Worm (Caenorhabditis elegans) whole organism, L1 larva: ENCODE results near the gene C14E2.7.

Experiments
- Y116A8C.19 ChIP-seq: sonication (generic microtip); optimal IDR thresholded peaks from 2 replicates; lab custom pipeline; 2016; ENCODE audit warnings: missing compliant biosample characterization, missing genetic modification characterization, borderline replicate concordance
- ama-1 ChIP-seq: fragments of 150-350 bp; optimal IDR thresholded peaks from 2 replicates; lab custom pipeline; 2014
- blmp-1 ChIP-seq: fragments of 150-350 bp; optimal IDR thresholded peaks from 2 replicates; lab custom pipeline; 2014; ENCODE audit warnings: missing biosample characterization, missing genetic modification characterization
- ceh-63 ChIP-seq: fragments of 200-800 bp; sonication (Bioruptor generic); optimal IDR thresholded peaks from 2 replicates; lab custom pipeline; 2018; ENCODE audit warnings: mild to moderate bottlenecking, missing genetic modification characterization, missing compliant biosample characterization
- ceh-8 ChIP-seq: fragments of 200-800 bp; sonication (Bioruptor generic); optimal IDR thresholded peaks from 2 replicates; lab custom pipeline; 2018; ENCODE audit warnings: mild to moderate bottlenecking, missing genetic modification characterization, moderate library complexity, missing compliant biosample characterization
- ceh-82 ChIP-seq, 3 experiments: fragments of 150-350 bp in 1 of 3; sonication (generic microtip) in 2 of 3; optimal IDR thresholded peaks; 2 replicates each; lab custom pipeline; 2014 to 2017; ENCODE audit warnings: missing biosample characterization in 3 of 3, missing genetic modification characterization in 3 of 3
- efl-1 ChIP-seq, 4 experiments: fragments of 150-350 bp; optimal IDR thresholded peaks in 3 of 4; peaks in 1 of 4; 1 replicate in 1 of 4; 2 replicates in 3 of 4; lab custom pipeline; 2014; ENCODE audit warnings: missing biosample characterization in 2 of 4, missing genetic modification characterization in 2 of 4, missing genetic modification reagents in 2 of 4
- efl-3 ChIP-seq: fragments of 200-800 bp; sonication (Bioruptor generic); optimal IDR thresholded peaks from 2 replicates; lab custom pipeline; 2018; ENCODE audit warnings: mild to moderate bottlenecking, missing genetic modification characterization, missing compliant biosample characterization
- elt-2 ChIP-seq: sonication (generic microtip); optimal IDR thresholded peaks from 2 replicates; lab custom pipeline; 2016; ENCODE audit warnings: missing genetic modification characterization, mild to moderate bottlenecking, inconsistent platforms, missing compliant biosample characterization, missing genetic modification reagents
- fkh-10 ChIP-seq: sonication (generic microtip); optimal IDR thresholded peaks from 2 replicates; lab custom pipeline; 2017; ENCODE audit warnings: missing biosample characterization, missing genetic modification reagents, missing genetic modification characterization
- irx-1 ChIP-seq: sonication (generic microtip); optimal IDR thresholded peaks from 2 replicates; lab custom pipeline; 2016; ENCODE audit warnings: missing genetic modification characterization, missing compliant biosample characterization
- lin-35 ChIP-seq, 2 experiments: fragments of 150-350 bp; optimal IDR thresholded peaks; 2 replicates each; lab custom pipeline; 2014; ENCODE audit warnings: missing biosample characterization in 2 of 2, missing genetic modification characterization in 2 of 2, missing genetic modification reagents in 2 of 2
- lir-3 ChIP-seq: sonication (generic microtip); optimal IDR thresholded peaks from 2 replicates; lab custom pipeline; 2016; ENCODE audit warnings: mild to moderate bottlenecking, missing genetic modification characterization, moderate library complexity, missing compliant biosample characterization; ENCODE audit not compliant: poor library complexity
- mep-1 ChIP-seq: fragments of 150-350 bp; optimal IDR thresholded peaks from 2 replicates; lab custom pipeline; 2014; ENCODE audit warnings: missing biosample characterization, missing genetic modification characterization
- nhr-28 ChIP-seq: fragments of 150-350 bp; optimal IDR thresholded peaks from 2 replicates; lab custom pipeline; 2014; ENCODE audit warnings: missing biosample characterization, missing genetic modification characterization
- nhr-76 ChIP-seq: sonication (generic microtip); optimal IDR thresholded peaks from 2 replicates; lab custom pipeline; 2017; ENCODE audit warnings: missing biosample characterization, missing genetic modification characterization
- pax-3 ChIP-seq: fragments of 200-800 bp; sonication (Bioruptor generic); optimal IDR thresholded peaks from 2 replicates; lab custom pipeline; 2018; ENCODE audit warnings: mild to moderate bottlenecking, missing genetic modification characterization, moderate library complexity, missing compliant biosample characterization
- skn-1 ChIP-seq: fragments of 150-350 bp; optimal IDR thresholded peaks from 2 replicates; lab custom pipeline; 2014; ENCODE audit warnings: missing biosample characterization, missing genetic modification characterization
- snpc-4 ChIP-seq: fragments of 150-350 bp; optimal IDR thresholded peaks from 2 replicates; lab custom pipeline; 2014; ENCODE audit warnings: missing biosample characterization, missing genetic modification characterization
- snu-23 ChIP-seq: sonication (generic microtip); optimal IDR thresholded peaks from 2 replicates; lab custom pipeline; 2016; ENCODE audit warnings: missing genetic modification characterization, missing compliant biosample characterization
- sox-4 ChIP-seq: sonication (generic microtip); optimal IDR thresholded peaks from 2 replicates; lab custom pipeline; 2016; ENCODE audit warnings: missing genetic modification characterization, missing compliant biosample characterization
- sptf-1 ChIP-seq: fragments of 150-350 bp; optimal IDR thresholded peaks from 2 replicates; lab custom pipeline; 2014; ENCODE audit warnings: missing biosample characterization, missing genetic modification characterization
- sup-37 ChIP-seq: fragments of 200-800 bp; sonication (Bioruptor generic); optimal IDR thresholded peaks from 2 replicates; lab custom pipeline; 2018; ENCODE audit warnings: mild to moderate bottlenecking, missing genetic modification characterization, missing compliant biosample characterization
- swsn-7 ChIP-seq: sonication (generic microtip); optimal IDR thresholded peaks from 2 replicates; lab custom pipeline; 2016; ENCODE audit warnings: missing genetic modification characterization, missing compliant biosample characterization
- tbx-2 ChIP-seq: sonication (generic microtip); optimal IDR thresholded peaks from 2 replicates; lab custom pipeline; 2016; ENCODE audit warnings: missing genetic modification characterization, missing compliant biosample characterization
- unc-86 ChIP-seq: sonication (generic microtip); optimal IDR thresholded peaks from 2 replicates; lab custom pipeline; 2016; ENCODE audit warnings: missing genetic modification characterization, missing compliant biosample characterization
- unc-98 ChIP-seq: fragments of 200-800 bp; sonication (Bioruptor generic); IDR thresholded peaks from 2 replicates; pipeline ENCODE4 v1.3.6; 2022; ENCODE audit warnings: missing genetic modification characterization, missing compliant biosample characterization
- vab-15 ChIP-seq: sonication (generic microtip); optimal IDR thresholded peaks from 2 replicates; lab custom pipeline; 2017; ENCODE audit warnings: missing genotype, mild to moderate bottlenecking, missing genetic modification characterization, missing compliant biosample characterization
- zag-1 ChIP-seq: fragments of 150-350 bp; optimal IDR thresholded peaks from 2 replicates; lab custom pipeline; 2014; ENCODE audit warnings: missing biosample characterization, missing genetic modification characterization
- zip-4 ChIP-seq: fragments of 200-800 bp; sonication (Bioruptor generic); optimal IDR thresholded peaks from 2 replicates; lab custom pipeline; 2018; ENCODE audit warnings: mild to moderate bottlenecking, missing genetic modification characterization, moderate library complexity, missing compliant biosample characterization
- ztf-11 ChIP-seq, 2 experiments: sonication (generic microtip); optimal IDR thresholded peaks; 2 replicates each; lab custom pipeline; 2016 to 2017; ENCODE audit warnings: missing genetic modification characterization in 2 of 2, missing biosample characterization in 1 of 2, missing compliant biosample characterization in 1 of 2

Gene C14E2.7

ce11 chrX:1860422-1860821 lies 44.2 kb downstream of the C14E2.7 start, which contains the start of gene T26C11.8:
T26C11.8 (plus strand) TSS chrX:1860722.
- no peak for TF ChIP-seq snu-23
- no peak for TF ChIP-seq zag-1 (tag; lab: Kevin White, UChicago)
- no peak for TF ChIP-seq ceh-8
- no peak for TF ChIP-seq zip-4
- TF ChIP-seq pax-3 (tag; lab: Kevin White, UChicago), result no peak
- no peak for TF ChIP-seq ceh-63 (GFP tag; lab: Kevin White, UChicago)
- TF ChIP-seq unc-98, result no peak
- no peak for TF ChIP-seq sptf-1
- no peak for TF ChIP-seq ceh-82 (tag; optimal IDR thresholded peaks at IDR 0.05; lab: Kevin White, UChicago)
- no peak for TF ChIP-seq vab-15 (tag; lab: Kevin White, UChicago)
- TF ChIP-seq unc-86, result no peak
- TF ChIP-seq skn-1 (tag; lab: Kevin White, UChicago), result no peak
- no peak for TF ChIP-seq ztf-11 (tag; optimal IDR thresholded peaks at IDR 0.05; lab: Kevin White, UChicago)
- no peak for TF ChIP-seq mep-1
- TF ChIP-seq efl-1 (optimal IDR thresholded peaks at IDR 0.05; lab: Kevin White, UChicago), result no peak
- TF ChIP-seq efl-1 (GFP tag; optimal IDR thresholded peaks at IDR 0.05 in 1 of 2; lab: Kevin White, UChicago), result no peak
- TF ChIP-seq, all 84 proteins: peak for 0

DNA sequence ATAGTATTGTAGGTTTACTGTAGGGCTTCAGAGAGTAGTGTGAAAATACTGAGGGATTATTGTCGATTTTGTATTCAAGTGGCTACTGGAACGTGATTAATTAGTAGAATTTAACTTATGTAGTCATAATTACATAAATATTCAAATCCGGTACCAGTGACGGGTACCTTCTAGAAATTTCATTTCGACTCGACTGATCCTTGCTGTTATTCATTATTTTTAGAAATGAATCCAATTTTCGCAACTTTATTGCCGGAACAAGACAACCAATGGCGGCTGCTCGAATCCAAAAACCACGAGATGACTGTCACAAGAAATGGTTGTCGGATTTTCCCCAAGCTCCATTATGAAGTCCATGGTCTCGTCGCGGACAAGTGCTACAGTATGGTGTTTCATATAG lies 48.7 kb downstream of the C14E2.7 start, which contains the start of gene tbx-41:
TSS of gene tbx-41 (plus strand) at position 301 of the 400 bp plus-strand sequence.
- TF ChIP-seq sup-37 (GFP tag; lab: Kevin White, UChicago) (no peak), sox-4 (tag; lab: Kevin White, UChicago) (no peak), pax-3 (tag; lab: Kevin White, UChicago) (no peak), nhr-28 (tag; lab: Kevin White, UChicago) (no peak), swsn-7 (no peak), fkh-10 (GFP tag; lab: Kevin White, UChicago) (no peak), efl-3 (GFP tag; lab: Kevin White, UChicago) (no peak), elt-2 (tag; lab: Kevin White, UChicago) (no peak), snpc-4 (no peak), nhr-76 (tag; lab: Kevin White, UChicago) (no peak), vab-15 (tag; lab: Kevin White, UChicago) (no peak), skn-1 (tag; lab: Kevin White, UChicago) (no peak), blmp-1 (no peak), irx-1 (no peak), tbx-2 (no peak), lin-35 (GFP tag; optimal IDR thresholded peaks at IDR 0.05; lab: Kevin White, UChicago) (no peak), ama-1 (no peak), sptf-1 (no peak), Y116A8C.19 (tag; lab: Kevin White, UChicago) (no peak), lir-3 (no peak)
